Fruit fly (Drosophila melanogaster): ENCODE measurements around the gene CG10431.
A peak's percentile ranks its signal among the peaks of the same experiment; 100 is the strongest.

CG10431 gene

DNA sequence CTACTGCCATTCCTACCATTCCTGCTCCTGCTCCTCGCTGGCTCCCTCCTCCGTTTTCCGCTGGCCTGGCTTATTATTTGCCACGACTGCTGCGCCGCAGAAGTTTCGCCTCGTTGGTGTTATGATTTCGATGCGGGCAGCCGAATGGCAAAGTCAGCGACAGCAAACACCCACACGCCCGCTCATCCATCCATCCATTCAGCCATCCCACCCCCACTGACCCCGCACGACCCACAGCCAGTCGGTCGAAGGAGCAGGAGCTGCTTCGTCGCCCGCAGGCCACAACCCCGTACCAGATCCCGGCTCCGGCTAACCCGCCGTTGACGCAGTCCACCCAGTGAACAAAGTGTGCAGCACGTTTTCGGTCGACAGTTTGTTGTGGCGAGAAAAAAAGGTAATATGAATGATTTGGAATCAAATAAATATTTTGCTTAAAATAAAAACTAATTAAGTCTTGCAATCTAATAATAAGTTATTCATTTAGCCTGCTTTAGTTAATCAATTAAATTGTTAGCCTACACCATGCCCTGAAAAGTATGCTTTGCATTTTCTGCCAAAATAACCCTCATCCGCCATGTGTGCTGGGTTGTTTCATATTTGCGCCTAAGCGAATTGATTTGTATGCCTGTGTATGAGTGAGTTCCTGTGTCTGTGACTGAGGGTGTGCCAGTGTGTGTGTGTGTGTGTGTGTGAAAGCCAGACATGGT is 52.1 kb downstream of the CG10431 start (continued):
- TF ChIP-seq Sox15 (GFP tag; optimal IDR thresholded peaks at IDR 0.05) (peak; percentile 33), CG1621 (tag; optimal IDR thresholded peaks at IDR 0.05) (peak; percentile 60), CG4318 (GFP tag; optimal IDR thresholded peaks at IDR 0.05) (peak; percentile 11), Met (GFP tag; optimal IDR thresholded peaks at IDR 0.05) (peak; percentile 45), CG7368 (GFP tag; optimal IDR thresholded peaks at IDR 0.05) (no peak), svp (GFP tag) (peak; percentile 69), pdm3 (GFP tag; optimal IDR thresholded peaks at IDR 0.05) (peak; percentile 58), dac (GFP tag; optimal IDR thresholded peaks at IDR 0.05) (no peak), net (GFP tag; optimal IDR thresholded peaks at IDR 0.05) (peak; percentile 20), salr (GFP tag; optimal IDR thresholded peaks at IDR 0.05) (peak; percentile 32)

DNA sequence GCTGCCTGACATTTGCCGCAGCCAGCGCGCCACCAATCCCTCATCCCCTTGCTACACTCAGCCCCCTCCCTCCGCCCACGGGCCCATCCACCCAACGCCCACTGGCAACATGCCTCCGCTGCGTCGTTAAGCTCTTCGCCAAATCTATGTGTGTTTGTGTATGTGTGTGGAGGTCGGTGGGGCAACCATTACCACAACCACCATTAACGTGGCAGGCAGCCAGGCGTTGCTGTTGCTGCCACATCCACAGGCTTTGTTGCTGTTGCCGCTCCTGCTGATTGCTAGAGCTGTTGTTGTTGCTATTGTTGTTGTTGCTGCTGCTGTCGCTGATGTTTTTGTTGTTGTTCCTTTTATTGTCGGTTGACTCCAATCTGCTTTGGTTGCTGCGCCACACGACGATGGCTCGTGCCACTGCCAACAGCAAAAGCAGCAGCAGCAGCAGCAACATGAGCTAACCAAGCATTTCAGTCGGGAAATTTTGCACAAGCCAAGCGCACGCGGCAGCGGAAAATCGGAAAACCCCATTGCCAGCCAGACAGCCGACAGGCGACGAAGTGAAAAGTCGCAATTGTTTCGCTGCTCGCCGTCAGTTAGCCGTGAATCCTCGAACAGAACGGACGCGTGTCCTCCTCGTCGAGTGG is 52.9 kb downstream of the CG10431 start, which contains the start of gene Sidpn:
Gene Sidpn (plus strand): TSS at position 465 of the 641 bp plus-strand sequence.
- TF ChIP-seq dac (GFP tag; optimal IDR thresholded peaks at IDR 0.05), result no peak
- TF ChIP-seq CG3919 (GFP tag; optimal IDR thresholded peaks at IDR 0.05), result no peak
- no peak for TF ChIP-seq CG6854 (GFP tag; optimal IDR thresholded peaks at IDR 0.05)
- no peak for TF ChIP-seq CG8632 (GFP tag; optimal IDR thresholded peaks at IDR 0.05)
- TF ChIP-seq CG31627 (GFP tag; optimal IDR thresholded peaks at IDR 0.05), result no peak
- no peak for TF ChIP-seq eg (GFP tag; IDR thresholded peaks at IDR 0.05)
- TF ChIP-seq dsx (GFP tag; optimal IDR thresholded peaks at IDR 0.05; ENCODE audit: poor library complexity, severe bottlenecking), result no peak
- no peak for TF ChIP-seq fd59A (GFP tag; optimal IDR thresholded peaks at IDR 0.05)
- TF ChIP-seq CG32006 (GFP tag; optimal IDR thresholded peaks at IDR 0.05), result no peak
- no peak for TF ChIP-seq CG6792 (GFP tag; optimal IDR thresholded peaks at IDR 0.05)
- TF ChIP-seq CG4318 (GFP tag; optimal IDR thresholded peaks at IDR 0.05), result no peak
- no peak for TF ChIP-seq CG7368 (GFP tag; optimal IDR thresholded peaks at IDR 0.05)
- TF ChIP-seq Lpt (GFP tag; optimal IDR thresholded peaks at IDR 0.05), result no peak
- TF ChIP-seq CG15336 (GFP tag; IDR thresholded peaks at IDR 0.05), result no peak
- no peak for TF ChIP-seq Gug (GFP tag; IDR thresholded peaks at IDR 0.05)
- no peak for TF ChIP-seq spab (GFP tag; optimal IDR thresholded peaks at IDR 0.05)
- TF ChIP-seq achi (GFP tag; optimal IDR thresholded peaks at IDR 0.05), result no peak
- no peak for TF ChIP-seq OdsH (GFP tag; optimal IDR thresholded peaks at IDR 0.05)
- no peak for TF ChIP-seq CG6163 (GFP tag; IDR thresholded peaks at IDR 0.05)
- no peak for TF ChIP-seq fd85E (GFP tag; optimal IDR thresholded peaks at IDR 0.05)

All from whole organism, prepupa.